Worm (Caenorhabditis elegans) whole organism, mixed stage, embryonic: Measurements from ENCODE around the gene ZC302.3.

Source experiments
- blmp-1 ChIP-seq: fragments of 150-350 bp; optimal IDR thresholded peaks from 2 replicates; lab custom pipeline; 2014; ENCODE audit warnings: missing biosample characterization, missing genetic modification characterization
- ceh-43 ChIP-seq: fragments of 200-800 bp; sonication (Bioruptor generic); optimal IDR thresholded peaks from 2 replicates; lab custom pipeline; 2018; ENCODE audit warnings: mild to moderate bottlenecking, missing genetic modification characterization, moderate library complexity, missing compliant biosample characterization
- ces-1 ChIP-seq: fragments of 150-350 bp; optimal IDR thresholded peaks from 2 replicates; lab custom pipeline; 2014; ENCODE audit warnings: missing biosample characterization, missing genetic modification reagents, missing genetic modification characterization
- elt-1 ChIP-seq: sonication (generic microtip); optimal IDR thresholded peaks from 2 replicates; lab custom pipeline; 2017; ENCODE audit warnings: missing genetic modification characterization, mild to moderate bottlenecking, missing compliant biosample characterization, antibody characterized with exemption, moderate library complexity, borderline replicate concordance; ENCODE audit not compliant: insufficient read depth
- lin-32 ChIP-seq: fragments of 200-800 bp; sonication (Bioruptor generic); optimal IDR thresholded peaks from 2 replicates; lab custom pipeline; 2018; ENCODE audit warnings: mild to moderate bottlenecking, missing genetic modification characterization, missing compliant biosample characterization
- lsy-2 ChIP-seq: fragments of 150-350 bp; optimal IDR thresholded peaks from 2 replicates; lab custom pipeline; 2014; ENCODE audit warnings: missing biosample characterization, missing genetic modification characterization
- nhr-12 ChIP-seq: fragments of 150-350 bp; optimal IDR thresholded peaks from 2 replicates; lab custom pipeline; 2014; ENCODE audit warnings: missing biosample characterization, missing genetic modification characterization
- nhr-76 ChIP-seq: sonication (generic microtip); optimal IDR thresholded peaks from 2 replicates; lab custom pipeline; 2017; ENCODE audit warnings: missing biosample characterization, missing genetic modification characterization
- snpc-4 ChIP-seq: fragments of 150-350 bp; optimal IDR thresholded peaks from 2 replicates; lab custom pipeline; 2014; ENCODE audit warnings: missing biosample characterization, missing genetic modification characterization
- sptf-1 ChIP-seq: sonication (generic microtip); optimal IDR thresholded peaks from 2 replicates; lab custom pipeline; 2017; ENCODE audit warnings: mild to moderate bottlenecking, missing genetic modification characterization, moderate library complexity, missing compliant biosample characterization
- unc-39 ChIP-seq: fragments of 150-350 bp; optimal IDR thresholded peaks from 2 replicates; lab custom pipeline; 2014; ENCODE audit warnings: missing biosample characterization, missing genetic modification characterization
- unc-62 ChIP-seq: fragments of 150-350 bp; optimal IDR thresholded peaks from 2 replicates; lab custom pipeline; 2014; ENCODE audit warnings: missing biosample characterization, missing genetic modification reagents, missing genetic modification characterization

ce11 chrV:10747263-10747951 lies 6.2 kb upstream of the ZC302.3 start, which contains the start of the genes selt-1.2 and F28H7.2:
- no peak for TF ChIP-seq snpc-4 (tag; lab: Kevin White, UChicago)
- no peak for TF ChIP-seq unc-62 (GFP tag; lab: Kevin White, UChicago)
- no peak for TF ChIP-seq unc-39
- TF ChIP-seq blmp-1 (tag; lab: Kevin White, UChicago) = no peak
- TF ChIP-seq nhr-12 = no peak
- TF ChIP-seq elt-1 = no peak
- TF ChIP-seq nhr-76 (tag; lab: Kevin White, UChicago) = no peak
- no peak for TF ChIP-seq lsy-2
- TF ChIP-seq ces-1 (GFP tag; lab: Kevin White, UChicago) = no peak
- TF ChIP-seq ceh-43 = no peak
- no peak for TF ChIP-seq lin-32 (GFP tag; lab: Kevin White, UChicago)
- no peak for TF ChIP-seq sptf-1 (tag; lab: Kevin White, UChicago)
